Worm (Caenorhabditis elegans) whole organism, early embryonic: ENCODE data around the gene Y97E10B.1.

Source experiments
- B0310.2 ChIP-seq: sonication (generic microtip); optimal IDR thresholded peaks from 2 replicates; lab custom pipeline; 2016; ENCODE audit warnings: mild to moderate bottlenecking, missing genetic modification characterization, missing compliant biosample characterization
- aly-1 ChIP-seq: sonication (generic microtip); optimal IDR thresholded peaks from 2 replicates; lab custom pipeline; 2016; ENCODE audit warnings: missing genetic modification characterization, missing compliant biosample characterization
- ama-1 ChIP-seq: fragments of 150-350 bp; optimal IDR thresholded peaks from 2 replicates; lab custom pipeline; 2014
- ceh-13 ChIP-seq: fragments of 200-800 bp; sonication (Bioruptor generic); optimal IDR thresholded peaks from 2 replicates; lab custom pipeline; 2018; ENCODE audit warnings: mild to moderate bottlenecking, missing genetic modification characterization, missing compliant biosample characterization
- hnd-1 ChIP-seq: sonication (generic microtip); optimal IDR thresholded peaks from 2 replicates; lab custom pipeline; 2016; ENCODE audit warnings: missing genetic modification characterization, missing compliant biosample characterization
- pes-1 ChIP-seq: fragments of 200-800 bp; sonication (Bioruptor generic); IDR thresholded peaks from 2 replicates; pipeline ENCODE4 v1.3.6; 2022; ENCODE audit warnings: missing genetic modification reagents, missing genetic modification characterization, missing compliant biosample characterization
- scrt-1 ChIP-seq: fragments of 200-800 bp; sonication (Bioruptor generic); IDR thresholded peaks from 2 replicates; pipeline ENCODE4 v1.3.6; 2022; ENCODE audit warnings: missing genetic modification characterization, missing compliant biosample characterization
- sea-1 ChIP-seq: fragments of 200-800 bp; sonication (Bioruptor generic); conservative IDR thresholded peaks from 2 replicates; pipeline ENCODE4 v1.3.6; 2022; ENCODE audit warnings: missing genetic modification characterization, missing compliant biosample characterization
- tbx-11 ChIP-seq: fragments of 200-800 bp; sonication (Bioruptor generic); IDR thresholded peaks from 2 replicates; pipeline ENCODE4 v1.3.6; 2022; ENCODE audit warnings: missing genetic modification characterization, missing compliant biosample characterization
- tbx-37 ChIP-seq: fragments of 200-800 bp; sonication (Bioruptor generic); conservative IDR thresholded peaks from 2 replicates; pipeline ENCODE4 v1.3.6; 2022; ENCODE audit warnings: missing genetic modification reagents, missing genetic modification characterization, missing compliant biosample characterization
- tra-4 ChIP-seq: sonication (generic microtip); optimal IDR thresholded peaks from 2 replicates; lab custom pipeline; 2017; ENCODE audit warnings: missing genetic modification characterization, missing compliant biosample characterization

ce11 chrV:7995165-7995564, 51.5 kb downstream of the Y97E10B.1 start:
- TF ChIP-seq tbx-11 (GFP tag; lab: Robert Waterston, UW), result no peak
- no peak for TF ChIP-seq aly-1 (tag; lab: Kevin White, UChicago)
- TF ChIP-seq sea-1 (GFP tag; lab: Robert Waterston, UW), result no peak
- no peak for TF ChIP-seq ama-1 (lab: Kevin White, UChicago)
- no peak for TF ChIP-seq pes-1 (GFP tag; lab: Robert Waterston, UW)
- no peak for TF ChIP-seq tra-4
- TF ChIP-seq B0310.2 (tag; lab: Kevin White, UChicago), result no peak
- no peak for TF ChIP-seq scrt-1 (GFP tag; lab: Robert Waterston, UW)
- TF ChIP-seq hnd-1 (tag; lab: Kevin White, UChicago), result no peak
- no peak for TF ChIP-seq ceh-13
- TF ChIP-seq tbx-37 (GFP tag; lab: Robert Waterston, UW), result no peak
